Worm (Caenorhabditis elegans) whole organism, L3 larva: ENCODE results near the gene acox-1.5.
A peak's percentile ranks its signal among the peaks of the same experiment; 100 is the strongest.

ENCODE experiments used
- R02D3.7 ChIP-seq: fragments of 150-350 bp; optimal IDR thresholded peaks from 2 replicates; lab custom pipeline; 2014; ENCODE audit warnings: missing biosample characterization, missing genetic modification characterization
- ZK546.5 ChIP-seq: sonication (generic microtip); optimal IDR thresholded peaks from 2 replicates; lab custom pipeline; 2017; ENCODE audit warnings: missing biosample characterization, missing genetic modification characterization
- aly-2 ChIP-seq: fragments of 150-350 bp; optimal IDR thresholded peaks from 2 replicates; lab custom pipeline; 2014; ENCODE audit warnings: missing biosample characterization, missing genetic modification characterization
- ama-1 ChIP-seq: fragments of 150-350 bp; optimal IDR thresholded peaks from 2 replicates; lab custom pipeline; 2018
- ceh-16 ChIP-seq: sonication (generic microtip); optimal IDR thresholded peaks from 2 replicates; lab custom pipeline; 2017; ENCODE audit warnings: missing biosample characterization, missing genetic modification characterization
- ceh-28 ChIP-seq: fragments of 150-350 bp; optimal IDR thresholded peaks from 2 replicates; lab custom pipeline; 2014; ENCODE audit warnings: missing biosample characterization, missing genetic modification reagents, missing genetic modification characterization
- ceh-82 ChIP-seq: fragments of 150-350 bp; optimal IDR thresholded peaks from 2 replicates; lab custom pipeline; 2014; ENCODE audit warnings: missing biosample characterization, missing genetic modification characterization
- ceh-9 ChIP-seq: sonication (generic microtip); optimal IDR thresholded peaks from 2 replicates; lab custom pipeline; 2018; ENCODE audit warnings: missing biosample characterization, missing genetic modification characterization
- daf-12 ChIP-seq: fragments of 150-350 bp; optimal IDR thresholded peaks from 2 replicates; lab custom pipeline; 2014; ENCODE audit warnings: missing biosample characterization, missing genetic modification reagents, missing genetic modification characterization
- egl-5 ChIP-seq: fragments of 150-350 bp; optimal IDR thresholded peaks from 2 replicates; lab custom pipeline; 2017; ENCODE audit warnings: missing biosample characterization, missing genetic modification reagents, missing genetic modification characterization, inconsistent platforms
- elt-1 ChIP-seq: fragments of 150-350 bp; optimal IDR thresholded peaks from 2 replicates; lab custom pipeline; 2014; ENCODE audit warnings: missing biosample characterization, missing genetic modification characterization
- elt-2 ChIP-seq: sonication (generic microtip); optimal IDR thresholded peaks from 2 replicates; lab custom pipeline; 2016; ENCODE audit warnings: missing genetic modification reagents, mild to moderate bottlenecking, missing genetic modification characterization, missing compliant biosample characterization
- eor-1 ChIP-seq, 2 experiments: fragments of 150-350 bp; optimal IDR thresholded peaks; 2 replicates each; lab custom pipeline; 2014 to 2018; ENCODE audit warnings: missing biosample characterization in 2 of 2, missing genetic modification characterization in 2 of 2
- fkh-10 ChIP-seq: sonication (generic microtip); optimal IDR thresholded peaks from 2 replicates; lab custom pipeline; 2017; ENCODE audit warnings: missing biosample characterization, missing genetic modification reagents, missing genetic modification characterization
- fkh-2 ChIP-seq: fragments of 150-350 bp; optimal IDR thresholded peaks from 2 replicates; lab custom pipeline; 2014; ENCODE audit warnings: missing biosample characterization, missing genetic modification reagents, missing genetic modification characterization
- hmg-11 ChIP-seq: sonication (generic microtip); optimal IDR thresholded peaks from 2 replicates; lab custom pipeline; 2016; ENCODE audit warnings: missing genetic modification characterization, missing compliant biosample characterization
- lin-15B ChIP-seq: fragments of 150-350 bp; optimal IDR thresholded peaks from 2 replicates; lab custom pipeline; 2014; ENCODE audit warnings: missing biosample characterization, missing genetic modification characterization
- lin-39 ChIP-seq: fragments of 150-350 bp; optimal IDR thresholded peaks from 2 replicates; lab custom pipeline; 2018; ENCODE audit warnings: missing biosample characterization, missing genetic modification reagents, missing genetic modification characterization
- mdl-1 ChIP-seq: fragments of 150-350 bp; optimal IDR thresholded peaks from 2 replicates; lab custom pipeline; 2014; ENCODE audit warnings: missing biosample characterization, missing genetic modification characterization
- mml-1 ChIP-seq: fragments of 150-350 bp; sonication (generic microtip); optimal IDR thresholded peaks from 3 replicates; lab custom pipeline; 2014; ENCODE audit warnings: missing biosample characterization, missing genetic modification characterization
- nhr-12 ChIP-seq: fragments of 150-350 bp; optimal IDR thresholded peaks from 2 replicates; lab custom pipeline; 2014; ENCODE audit warnings: missing biosample characterization, missing genetic modification characterization
- nhr-23 ChIP-seq: fragments of 150-350 bp; optimal IDR thresholded peaks from 2 replicates; lab custom pipeline; 2014; ENCODE audit warnings: missing biosample characterization, missing genetic modification reagents, missing genetic modification characterization
- nhr-237 ChIP-seq: fragments of 150-350 bp; optimal IDR thresholded peaks from 2 replicates; lab custom pipeline; 2014; ENCODE audit warnings: missing biosample characterization, missing genetic modification characterization
- nhr-25 ChIP-seq: sonication (generic microtip); optimal IDR thresholded peaks from 2 replicates; lab custom pipeline; 2017; ENCODE audit warnings: missing biosample characterization, missing genetic modification characterization
- nhr-28 ChIP-seq: fragments of 150-350 bp; optimal IDR thresholded peaks from 2 replicates; lab custom pipeline; 2014; ENCODE audit warnings: missing biosample characterization, missing genetic modification characterization
- nhr-43 ChIP-seq: sonication (generic microtip); optimal IDR thresholded peaks from 2 replicates; lab custom pipeline; 2016; ENCODE audit warnings: mild to moderate bottlenecking, missing genetic modification characterization, missing compliant biosample characterization; ENCODE audit not compliant: poor library complexity, severe bottlenecking
- nhr-67 ChIP-seq: fragments of 150-350 bp; optimal IDR thresholded peaks from 2 replicates; lab custom pipeline; 2014; ENCODE audit warnings: missing biosample characterization, missing genetic modification characterization
- nhr-76 ChIP-seq: fragments of 150-350 bp; sonication (generic microtip); optimal IDR thresholded peaks from 5 replicates; lab custom pipeline; 2014; ENCODE audit warnings: missing biosample characterization, missing genetic modification characterization
- nhr-77 ChIP-seq: fragments of 150-350 bp; optimal IDR thresholded peaks from 2 replicates; lab custom pipeline; 2014; ENCODE audit warnings: missing biosample characterization, missing genetic modification characterization
- pqm-1 ChIP-seq: fragments of 150-350 bp; optimal IDR thresholded peaks from 2 replicates; lab custom pipeline; 2017; ENCODE audit warnings: missing biosample characterization, missing genetic modification characterization, inconsistent platforms
- sea-2 ChIP-seq: fragments of 150-350 bp; sonication (generic microtip); optimal IDR thresholded peaks from 4 replicates; lab custom pipeline; 2014; ENCODE audit warnings: missing biosample characterization, missing genetic modification reagents, missing genetic modification characterization
- skn-1 ChIP-seq: fragments of 150-350 bp; optimal IDR thresholded peaks from 2 replicates; lab custom pipeline; 2014; ENCODE audit warnings: missing biosample characterization, missing genetic modification characterization
- snpc-4 ChIP-seq: fragments of 150-350 bp; optimal IDR thresholded peaks from 2 replicates; lab custom pipeline; 2014; ENCODE audit warnings: missing biosample characterization, missing genetic modification characterization
- tbx-2 ChIP-seq: sonication (generic microtip); optimal IDR thresholded peaks from 2 replicates; lab custom pipeline; 2016; ENCODE audit warnings: mild to moderate bottlenecking, missing genetic modification characterization, missing compliant biosample characterization
- unc-39 ChIP-seq: sonication (generic microtip); optimal IDR thresholded peaks from 4 replicates; lab custom pipeline; 2017; ENCODE audit warnings: missing biosample characterization, missing genetic modification characterization
- unc-62 ChIP-seq: fragments of 150-350 bp; sonication (generic microtip); optimal IDR thresholded peaks from 4 replicates; lab custom pipeline; 2014; ENCODE audit warnings: missing biosample characterization, missing genetic modification reagents, missing genetic modification characterization
- zag-1 ChIP-seq: fragments of 150-350 bp; optimal IDR thresholded peaks from 2 replicates; lab custom pipeline; 2014; ENCODE audit warnings: missing biosample characterization, missing genetic modification characterization
- ztf-11 ChIP-seq: fragments of 150-350 bp; optimal IDR thresholded peaks from 2 replicates; lab custom pipeline; 2014; ENCODE audit warnings: missing biosample characterization, missing genetic modification characterization
- ztf-4 ChIP-seq: fragments of 150-350 bp; optimal IDR thresholded peaks from 2 replicates; lab custom pipeline; 2014; ENCODE audit warnings: missing biosample characterization, missing genetic modification characterization

The acox-1.5 gene

DNA sequence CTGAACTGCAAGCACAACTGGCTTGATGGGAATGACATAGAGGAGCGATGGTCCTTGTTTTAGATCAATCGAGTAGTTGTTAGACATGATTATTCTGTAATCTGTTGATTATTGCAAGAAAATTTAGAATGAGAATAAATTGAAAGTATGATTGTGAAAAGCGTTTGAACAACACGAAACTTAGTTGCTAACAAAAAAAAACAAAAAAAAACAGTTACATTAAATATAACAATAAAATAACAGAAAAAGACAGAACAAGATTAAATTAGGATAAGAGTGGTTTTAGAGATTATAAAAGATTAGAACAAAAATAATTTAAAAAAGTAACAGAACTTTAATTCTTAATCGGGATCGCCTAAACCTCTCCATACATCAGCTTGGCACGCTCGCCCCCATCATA, 28.8 kb downstream of the acox-1.5 start, which contains the start of gene C48B4.9:
Gene C48B4.9 (minus strand): TSS at position 101 of the 400 bp plus-strand sequence.
- TF ChIP-seq unc-39 (tag; lab: Kevin White, UChicago) (no peak), fkh-10 (GFP tag; lab: Kevin White, UChicago) (no peak), nhr-12 (no peak), tbx-2 (no peak), ceh-82 (no peak), eor-1 (tag; optimal IDR thresholded peaks at IDR 0.05; lab: Kevin White, UChicago) (no peak), nhr-76 (tag; lab: Kevin White, UChicago) (no peak), nhr-28 (tag; lab: Kevin White, UChicago) (no peak)

DNA sequence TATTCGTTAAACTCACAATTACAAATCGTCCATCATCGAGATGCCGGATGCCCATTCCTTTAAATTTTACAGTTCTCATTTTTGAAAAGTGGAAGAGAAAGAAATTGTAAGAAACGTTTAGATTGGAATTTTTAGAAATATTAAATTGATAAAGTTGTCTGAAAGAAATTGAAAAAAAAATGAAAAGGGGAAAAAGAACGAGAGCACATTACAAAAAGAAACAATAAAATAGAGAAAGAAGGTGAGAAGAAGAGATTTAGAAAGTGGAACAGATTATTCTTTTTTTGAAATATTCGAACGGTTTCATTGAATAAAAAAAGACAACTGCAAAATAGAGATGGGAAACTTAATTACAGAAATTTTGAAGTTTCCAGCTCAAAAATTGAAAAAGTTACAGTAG, 30.8 kb downstream of the acox-1.5 start, which contains the start of gene C48B4.8:
Gene C48B4.8 (minus strand): TSS at position 101 of the 400 bp plus-strand sequence.
- TF ChIP-seq R02D3.7 (tag; lab: Kevin White, UChicago) (no peak), ceh-9 (tag; lab: Kevin White, UChicago) (no peak), fkh-2 (tag; lab: Kevin White, UChicago) (no peak), sea-2 (GFP tag; lab: Kevin White, UChicago) (no peak)

- TF ChIP-seq snpc-4 (tag; lab: Kevin White, UChicago) (no peak), eor-1 (tag; optimal IDR thresholded peaks at IDR 0.05; lab: Kevin White, UChicago) (no peak), hmg-11 (tag; lab: Kevin White, UChicago) (no peak), nhr-28 (tag; lab: Kevin White, UChicago) (no peak)
Observed at ce11 chrIII:9559381-9559881, 32.6 kb downstream of the acox-1.5 start, which contains the start of gene C48B4.7. Gene C48B4.7 (minus strand): TSS chrIII:9559431.

DNA sequence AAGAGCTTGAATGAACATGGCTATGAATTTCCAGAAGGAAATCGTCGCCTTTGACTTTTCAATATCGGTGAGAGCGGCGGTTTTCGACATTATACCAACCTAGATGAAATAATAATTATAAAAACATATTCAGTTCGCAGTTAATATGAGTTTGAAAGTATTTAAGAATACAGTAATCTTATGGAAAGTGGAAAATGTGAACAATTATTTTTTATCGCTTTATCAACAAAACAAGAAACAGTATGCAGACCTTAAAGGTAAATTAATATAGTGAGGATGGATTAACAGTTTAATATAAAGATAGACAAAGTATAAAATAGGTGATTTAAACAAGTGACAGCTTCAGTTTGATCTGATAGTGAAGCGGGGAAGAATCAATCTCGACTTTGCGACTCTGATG, 33.5 kb downstream of the acox-1.5 start, which contains the start of gene C48B4.6:
Gene C48B4.6 (minus strand): TSS at position 101 of the 400 bp plus-strand sequence.
- TF ChIP-seq mml-1 (tag; lab: Kevin White, UChicago) (no peak), lin-39 (tag; lab: Kevin White, UChicago) (no peak), nhr-23 (tag; lab: Kevin White, UChicago) (no peak), ceh-16 (tag; lab: Kevin White, UChicago) (no peak), nhr-237 (tag; lab: Kevin White, UChicago) (no peak), zag-1 (tag; lab: Kevin White, UChicago) (no peak), nhr-67 (tag; lab: Kevin White, UChicago) (no peak), lin-15B (no peak), pqm-1 (no peak), sea-2 (GFP tag; lab: Kevin White, UChicago) (no peak), skn-1 (tag; lab: Kevin White, UChicago) (no peak), nhr-25 (tag; lab: Kevin White, UChicago) (no peak), ceh-28 (tag; lab: Kevin White, UChicago) (no peak), ama-1 (lab: Kevin White, UChicago) (no peak), nhr-43 (tag; lab: Kevin White, UChicago) (no peak), tbx-2 (no peak), nhr-77 (tag; lab: Kevin White, UChicago) (no peak), R02D3.7 (tag; lab: Kevin White, UChicago) (no peak)

ce11 chrIII:9556300-9556699, 35.7 kb downstream of the acox-1.5 start, which contains the start of gene ZK1098.11:
Gene ZK1098.11 (plus strand): TSS chrIII:9556600.
- TF ChIP-seq ZK546.5 (tag; lab: Kevin White, UChicago) (no peak), pqm-1 (no peak), hmg-11 (tag; lab: Kevin White, UChicago) (no peak), lin-15B (no peak), tbx-2 (no peak), mml-1 (tag; lab: Kevin White, UChicago) (no peak)

DNA sequence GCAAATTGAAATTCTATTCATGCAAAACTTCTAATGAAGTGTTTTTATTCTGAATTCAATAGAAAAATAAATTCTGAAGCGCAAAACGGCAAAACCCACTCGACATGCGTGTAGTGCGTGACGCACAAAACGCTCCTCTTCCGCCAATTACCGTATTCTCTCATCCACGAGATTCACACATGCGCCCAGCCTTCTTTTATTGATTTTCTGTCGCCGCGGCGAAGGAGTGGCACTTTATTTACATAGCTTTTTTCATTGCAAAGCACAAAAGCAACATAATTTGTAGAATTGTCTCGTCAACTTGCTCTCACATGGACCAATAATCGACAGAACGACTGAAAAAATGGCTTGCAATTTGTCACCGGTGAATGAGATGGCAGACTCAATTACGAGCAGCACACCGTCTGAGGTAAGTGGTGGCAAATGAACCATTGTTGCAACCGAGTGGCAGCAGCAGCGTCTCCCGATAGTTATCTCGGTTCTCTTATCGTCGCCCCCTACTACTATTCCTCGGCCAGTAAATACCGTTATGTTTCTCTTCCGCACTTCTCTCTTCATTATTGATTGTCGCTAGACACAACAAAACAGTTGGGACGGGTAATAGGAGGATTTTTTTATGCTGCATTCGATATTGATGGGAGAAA, 45.9 kb downstream of the acox-1.5 start, which contains the start of gene unc-16:
Gene unc-16 (plus strand): TSS at position 243 of the 644 bp plus-strand sequence.
- peak; percentile 87 for TF ChIP-seq mdl-1 (tag; lab: Kevin White, UChicago)
- TF ChIP-seq nhr-12 = no peak
- no peak for TF ChIP-seq daf-12 (tag; lab: Kevin White, UChicago)
- no peak for TF ChIP-seq elt-1 (tag; lab: Kevin White, UChicago)
- peak; percentile 44 for TF ChIP-seq fkh-10 (GFP tag; lab: Kevin White, UChicago)
- TF ChIP-seq ztf-11 (tag; lab: Kevin White, UChicago) = no peak
- peak; percentile 90 for TF ChIP-seq snpc-4 (tag; lab: Kevin White, UChicago)
- peak; percentile 85 for TF ChIP-seq lin-39 (tag; lab: Kevin White, UChicago)
- peak; percentile 56 for TF ChIP-seq nhr-25 (tag; lab: Kevin White, UChicago)
- TF ChIP-seq unc-62 = peak; percentile 70
- peak; percentile 58 for TF ChIP-seq ama-1 (lab: Kevin White, UChicago)
- TF ChIP-seq ztf-4 (tag; lab: Kevin White, UChicago) = no peak
- peak; percentile 63 for TF ChIP-seq nhr-23 (tag; lab: Kevin White, UChicago)
- TF ChIP-seq egl-5 (tag; lab: Kevin White, UChicago) = peak; percentile 88
- no peak for TF ChIP-seq unc-39 (tag; lab: Kevin White, UChicago)
- no peak for TF ChIP-seq zag-1 (tag; lab: Kevin White, UChicago)
- TF ChIP-seq nhr-28 (tag; lab: Kevin White, UChicago) = no peak
- TF ChIP-seq fkh-2 (tag; lab: Kevin White, UChicago) = no peak
- peak; percentile 23 for TF ChIP-seq pqm-1
- TF ChIP-seq aly-2 = no peak
- no peak for TF ChIP-seq nhr-67 (tag; lab: Kevin White, UChicago)
- TF ChIP-seq elt-2 (tag; lab: Kevin White, UChicago) = peak; percentile 72
- peak; percentile 57 for TF ChIP-seq nhr-43 (tag; lab: Kevin White, UChicago)
- peak; percentile 87 for TF ChIP-seq mml-1 (tag; lab: Kevin White, UChicago)
- peak; percentile 73 for TF ChIP-seq sea-2 (GFP tag; lab: Kevin White, UChicago)
